Fruit fly (Drosophila melanogaster) whole organism, adult: ENCODE measurements around the gene Rsf1.

ENCODE experiments used
- CG1620 ChIP-seq: fragments of 200-800 bp; sonication (Bioruptor generic); optimal IDR thresholded peaks from 2 replicates; lab custom pipeline; 2016; ENCODE audit warnings: missing biosample characterization, missing genetic modification characterization
- CG7045 ChIP-seq: fragments of 200-800 bp; sonication (Bioruptor generic); optimal IDR thresholded peaks from 2 replicates; lab custom pipeline; 2017; ENCODE audit warnings: missing biosample characterization, mild to moderate bottlenecking, missing genetic modification characterization
- CG7101 ChIP-seq: fragments of 200-800 bp; sonication (Bioruptor generic); optimal IDR thresholded peaks from 2 replicates; lab custom pipeline; 2018; ENCODE audit warnings: missing biosample characterization, mild to moderate bottlenecking, missing genetic modification characterization, moderate library complexity
- Crg-1 ChIP-seq: fragments of 200-800 bp; sonication (Bioruptor generic); optimal IDR thresholded peaks from 2 replicates; lab custom pipeline; 2016; ENCODE audit warnings: missing biosample characterization, missing genetic modification characterization
- Mnt ChIP-seq: fragments of 200-800 bp; sonication (Bioruptor generic); optimal IDR thresholded peaks from 2 replicates; lab custom pipeline; 2016; ENCODE audit warnings: missing biosample characterization, mild to moderate bottlenecking, missing genetic modification characterization
- bab1 ChIP-seq: fragments of 200-800 bp; sonication (Bioruptor generic); optimal IDR thresholded peaks from 3 replicates; lab custom pipeline; 2019; ENCODE audit warnings: missing biosample characterization, mild to moderate bottlenecking, missing genetic modification characterization, moderate library complexity
- pad ChIP-seq: fragments of 200-800 bp; sonication (Bioruptor generic); optimal IDR thresholded peaks from 3 replicates; lab custom pipeline; 2017; ENCODE audit warnings: missing biosample characterization, missing genetic modification characterization, mild to moderate bottlenecking, moderate library complexity, missing genetic modification reagents
- tj ChIP-seq: fragments of 200-800 bp; sonication (Bioruptor generic); optimal IDR thresholded peaks from 3 replicates; lab custom pipeline; 2017; ENCODE audit warnings: missing biosample characterization, mild to moderate bottlenecking, missing genetic modification characterization, moderate library complexity

- TF ChIP-seq tj (GFP tag; lab: Kevin White, UChicago) (no peak), CG7045 (GFP tag; lab: Kevin White, UChicago) (no peak), Crg-1 (GFP tag; lab: Kevin White, UChicago) (no peak), Mnt (GFP tag; lab: Kevin White, UChicago) (no peak), pad (GFP tag; lab: Kevin White, UChicago) (no peak), CG1620 (GFP tag; lab: Kevin White, UChicago) (no peak), CG7101 (no peak), bab1 (no peak)
Observed at dm6 chr2L:10272224-10272623, 8.9 kb upstream of the Rsf1 start, which contains the start of gene trk.
